Worm (Caenorhabditis elegans) whole organism, young adult: ENCODE results near the gene hsp-6.

Experiments used
- B0035.1 ChIP-seq: sonication (generic microtip); optimal IDR thresholded peaks from 2 replicates; lab custom pipeline; 2016; ENCODE audit warnings: missing genetic modification characterization, mild to moderate bottlenecking, missing compliant biosample characterization, missing genotype, missing genetic modification reagents
- B0336.3 ChIP-seq: fragments of 200-800 bp; sonication (Bioruptor generic); IDR thresholded peaks from 2 replicates; pipeline ENCODE4 v1.3.6; 2022; ENCODE audit warnings: missing genetic modification characterization, missing compliant biosample characterization
- F10E7.11 ChIP-seq: sonication (generic microtip); optimal IDR thresholded peaks from 2 replicates; lab custom pipeline; 2017; ENCODE audit warnings: mild to moderate bottlenecking, missing genetic modification characterization, moderate library complexity, missing compliant biosample characterization
- F55B11.4 ChIP-seq: sonication (generic microtip); optimal IDR thresholded peaks from 2 replicates; lab custom pipeline; 2016; ENCODE audit warnings: missing compliant biosample characterization, missing genetic modification characterization, borderline replicate concordance; ENCODE audit not compliant: insufficient read depth
- ZK185.1 ChIP-seq: sonication (generic microtip); optimal IDR thresholded peaks from 2 replicates; lab custom pipeline; 2016; ENCODE audit warnings: mild to moderate bottlenecking, missing genetic modification characterization, missing compliant biosample characterization; ENCODE audit not compliant: poor library complexity, severe bottlenecking
- aptf-3 ChIP-seq: fragments of 200-800 bp; sonication (Bioruptor generic); IDR thresholded peaks from 2 replicates; pipeline ENCODE4 v1.3.6; 2022; ENCODE audit warnings: missing genetic modification characterization, missing compliant biosample characterization
- atf-7 ChIP-seq: sonication (generic microtip); optimal IDR thresholded peaks from 2 replicates; lab custom pipeline; 2017; ENCODE audit warnings: mild to moderate bottlenecking, missing genetic modification characterization, missing compliant biosample characterization
- attf-5 ChIP-seq: fragments of 200-800 bp; sonication (Bioruptor generic); optimal IDR thresholded peaks from 2 replicates; lab custom pipeline; 2018; ENCODE audit warnings: mild to moderate bottlenecking, missing genetic modification characterization, missing compliant biosample characterization
- cebp-1 ChIP-seq, 2 experiments: fragments of 200-800 bp in 1 of 2; sonication (Bioruptor generic) in 1 of 2; sonication (generic microtip) in 1 of 2; IDR thresholded peaks in 1 of 2; optimal IDR thresholded peaks in 1 of 2; 2 replicates each; pipeline versions ENCODE4 v1.3.6 to Lab custom; 2017 to 2022; ENCODE audit warnings: missing compliant biosample characterization in 2 of 2, missing genetic modification characterization in 2 of 2, mild to moderate bottlenecking in 1 of 2, missing genetic modification reagents in 1 of 2, moderate library complexity in 1 of 2
- ceh-58 ChIP-seq: fragments of 200-800 bp; sonication (Bioruptor generic); IDR thresholded peaks from 2 replicates; pipeline ENCODE4 v1.3.6; 2022; ENCODE audit warnings: missing genetic modification characterization, missing compliant biosample characterization
- ceh-79 ChIP-seq: sonication (generic microtip); optimal IDR thresholded peaks from 2 replicates; lab custom pipeline; 2017; ENCODE audit warnings: mild to moderate bottlenecking, missing genetic modification characterization, missing compliant biosample characterization
- ceh-91 ChIP-seq: fragments of 200-800 bp; sonication (Bioruptor generic); IDR thresholded peaks from 2 replicates; pipeline ENCODE4 v1.3.6; 2022; ENCODE audit warnings: missing genetic modification reagents, missing genetic modification characterization, missing compliant biosample characterization
- die-1 ChIP-seq: sonication (generic microtip); optimal IDR thresholded peaks from 2 replicates; lab custom pipeline; 2016; ENCODE audit warnings: missing genotype, mild to moderate bottlenecking, missing genetic modification characterization, missing compliant biosample characterization
- dpff-1 ChIP-seq: sonication (generic microtip); optimal IDR thresholded peaks from 2 replicates; lab custom pipeline; 2017; ENCODE audit warnings: mild to moderate bottlenecking, missing genetic modification characterization, missing compliant biosample characterization
- dpl-1 ChIP-seq: fragments of 150-350 bp; optimal IDR thresholded peaks from 2 replicates; lab custom pipeline; 2014; ENCODE audit warnings: missing biosample characterization, missing genetic modification reagents, missing genetic modification characterization
- egl-44 ChIP-seq: fragments of 200-800 bp; sonication (Bioruptor generic); IDR thresholded peaks from 2 replicates; pipeline ENCODE4 v1.3.6; 2022; ENCODE audit warnings: missing genetic modification reagents, missing genetic modification characterization, missing compliant biosample characterization
- fkh-3 ChIP-seq: sonication (generic microtip); optimal IDR thresholded peaks from 2 replicates; lab custom pipeline; 2016; ENCODE audit warnings: mild to moderate bottlenecking, missing genetic modification characterization, missing compliant biosample characterization
- hmg-1.2 ChIP-seq: fragments of 200-800 bp; sonication (Bioruptor generic); IDR thresholded peaks from 2 replicates; pipeline ENCODE4 v1.3.6; 2022; ENCODE audit warnings: missing genetic modification reagents, missing genetic modification characterization, missing compliant biosample characterization
- hmg-20 ChIP-seq: fragments of 200-800 bp; sonication (Bioruptor generic); IDR thresholded peaks from 2 replicates; pipeline ENCODE4 v1.3.6; 2022; ENCODE audit warnings: missing genetic modification reagents, missing genetic modification characterization, missing compliant biosample characterization
- hrde-1 ChIP-seq: sonication (generic microtip); optimal IDR thresholded peaks from 2 replicates; lab custom pipeline; 2016; ENCODE audit warnings: missing genetic modification characterization, mild to moderate bottlenecking, missing compliant biosample characterization, moderate library complexity, missing genotype, missing genetic modification reagents, borderline replicate concordance
- lin-35 ChIP-seq, 3 experiments: fragments of 150-350 bp in 2 of 3; sonication (generic microtip) in 1 of 3; optimal IDR thresholded peaks; 2 replicates each; lab custom pipeline; 2014 to 2018; ENCODE audit warnings: missing biosample characterization in 3 of 3, missing genetic modification characterization in 3 of 3, missing genetic modification reagents in 3 of 3
- nfyb-1 ChIP-seq: fragments of 200-800 bp; sonication (Bioruptor generic); IDR thresholded peaks from 2 replicates; pipeline ENCODE4 v1.3.6; 2022; ENCODE audit warnings: missing genetic modification reagents, missing genetic modification characterization, missing compliant biosample characterization
- nhr-80 ChIP-seq: sonication (generic microtip); optimal IDR thresholded peaks from 2 replicates; lab custom pipeline; 2016; ENCODE audit warnings: missing genetic modification characterization, missing compliant biosample characterization
- pbrm-1 ChIP-seq: fragments of 200-800 bp; sonication (Bioruptor generic); IDR thresholded peaks from 2 replicates; pipeline ENCODE4 v1.3.6; 2022; ENCODE audit warnings: missing genetic modification reagents, missing genetic modification characterization, missing compliant biosample characterization
- repo-1 ChIP-seq: sonication (generic microtip); optimal IDR thresholded peaks from 2 replicates; lab custom pipeline; 2017; ENCODE audit warnings: mild to moderate bottlenecking, missing genetic modification characterization, missing compliant biosample characterization
- sea-2 ChIP-seq: fragments of 200-800 bp; sonication (Bioruptor generic); IDR thresholded peaks from 2 replicates; pipeline ENCODE4 v1.3.6; 2022; ENCODE audit warnings: missing genetic modification characterization, missing compliant biosample characterization
- snpc-1.1 ChIP-seq: sonication (generic microtip); optimal IDR thresholded peaks from 2 replicates; lab custom pipeline; 2017; ENCODE audit warnings: missing genetic modification characterization, mild to moderate bottlenecking, missing compliant biosample characterization, antibody characterized with exemption, moderate library complexity, missing genotype, missing genetic modification reagents; ENCODE audit not compliant: insufficient read depth
- snpc-1.3 ChIP-seq: sonication (generic microtip); optimal IDR thresholded peaks from 2 replicates; lab custom pipeline; 2017; ENCODE audit warnings: missing genetic modification characterization, mild to moderate bottlenecking, missing compliant biosample characterization, antibody characterized with exemption, moderate library complexity, missing genotype, missing genetic modification reagents; ENCODE audit not compliant: insufficient read depth
- somi-1 ChIP-seq: fragments of 200-800 bp; sonication (Bioruptor generic); optimal IDR thresholded peaks from 2 replicates; lab custom pipeline; 2018; ENCODE audit warnings: mild to moderate bottlenecking, missing genetic modification characterization, missing compliant biosample characterization
- tbp1 ChIP-seq: fragments of 200-800 bp; sonication (Bioruptor generic); optimal IDR thresholded peaks from 2 replicates; lab custom pipeline; 2018; ENCODE audit warnings: mild to moderate bottlenecking, missing genetic modification characterization, missing compliant biosample characterization
- xnd-1 ChIP-seq: sonication (generic microtip); optimal IDR thresholded peaks from 2 replicates; lab custom pipeline; 2016; ENCODE audit warnings: missing genotype, missing genetic modification reagents, missing genetic modification characterization, missing compliant biosample characterization
- ztf-25 ChIP-seq: fragments of 200-800 bp; sonication (Bioruptor generic); IDR thresholded peaks from 2 replicates; pipeline ENCODE4 v1.3.6; 2022; ENCODE audit warnings: missing genetic modification reagents, missing genetic modification characterization, missing compliant biosample characterization
- ztf-26 ChIP-seq: sonication (generic microtip); optimal IDR thresholded peaks from 2 replicates; lab custom pipeline; 2017; ENCODE audit warnings: missing genetic modification characterization, missing compliant biosample characterization
- ztf-6 ChIP-seq: fragments of 200-800 bp; sonication (Bioruptor generic); IDR thresholded peaks from 2 replicates; pipeline ENCODE4 v1.3.6; 2022; ENCODE audit warnings: missing genetic modification reagents, missing genetic modification characterization, missing compliant biosample characterization

The hsp-6 gene

DNA sequence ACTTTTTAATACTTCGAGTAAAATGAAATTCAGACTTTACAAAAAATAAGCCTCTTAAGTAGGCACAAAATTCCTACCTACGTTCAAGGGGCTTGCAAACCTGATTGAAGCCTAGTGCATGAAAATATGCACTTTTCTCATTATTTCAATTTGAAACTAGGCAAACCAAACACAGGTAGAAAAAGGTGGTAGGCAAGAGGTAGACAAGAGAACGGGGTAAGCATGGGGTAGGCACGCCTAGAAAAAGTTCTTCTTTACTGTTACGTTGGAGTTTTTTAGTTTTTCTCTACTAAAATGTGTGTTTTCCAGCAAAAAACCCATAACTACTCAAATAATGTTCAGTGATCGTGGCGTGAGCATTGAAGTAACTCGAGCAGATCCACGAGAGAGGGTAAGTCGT lies 24.6 kb upstream of the hsp-6 start, which contains the start of gene nex-4:
nex-4 (plus strand) TSS at position 301 of the 400 bp plus-strand sequence.
- TF ChIP-seq hrde-1 (tag; lab: Kevin White, UChicago), result no peak
- TF ChIP-seq attf-5 (GFP tag; lab: Kevin White, UChicago), result no peak
- TF ChIP-seq egl-44 (GFP tag; lab: Robert Waterston, UW), result no peak
- TF ChIP-seq xnd-1 (tag; lab: Kevin White, UChicago), result no peak
- TF ChIP-seq ZK185.1, result no peak
- TF ChIP-seq dpl-1, result no peak
- no peak for TF ChIP-seq snpc-1.3
- no peak for TF ChIP-seq repo-1 (tag; lab: Kevin White, UChicago)
- TF ChIP-seq ceh-79, result no peak

- TF ChIP-seq fkh-3 (tag; lab: Kevin White, UChicago), result no peak
- TF ChIP-seq atf-7 (tag; lab: Kevin White, UChicago), result no peak
- no peak for TF ChIP-seq nhr-80 (tag; lab: Kevin White, UChicago)
- no peak for TF ChIP-seq aptf-3 (GFP tag; lab: Robert Waterston, UW)
- TF ChIP-seq ceh-58 (GFP tag; lab: Robert Waterston, UW), result no peak
- TF ChIP-seq hmg-1.2 (GFP tag; lab: Robert Waterston, UW), result no peak
- no peak for TF ChIP-seq dpff-1 (tag; lab: Kevin White, UChicago)
- TF ChIP-seq somi-1 (GFP tag; lab: Kevin White, UChicago), result no peak
- TF ChIP-seq snpc-1.1 (tag; lab: Kevin White, UChicago), result no peak
- TF ChIP-seq hmg-20 (GFP tag; lab: Robert Waterston, UW), result no peak
- no peak for TF ChIP-seq ceh-91
- no peak for TF ChIP-seq sea-2
- no peak for TF ChIP-seq tbp1
- no peak for TF ChIP-seq F55B11.4 (tag; lab: Kevin White, UChicago)
- TF ChIP-seq xnd-1 (tag; lab: Kevin White, UChicago), result no peak
- TF ChIP-seq ztf-6 (GFP tag; lab: Robert Waterston, UW), result no peak
- no peak for TF ChIP-seq ztf-25 (GFP tag; lab: Robert Waterston, UW)
- TF ChIP-seq die-1 (tag; lab: Kevin White, UChicago), result no peak
Measured at ce11 chrV:4850446-4850845, 23.9 kb upstream of the hsp-6 start.

- TF ChIP-seq cebp-1 (GFP tag; IDR thresholded peaks at IDR 0.05; lab: Robert Waterston, UW) (no peak), cebp-1 (tag; optimal IDR thresholded peaks at IDR 0.05; lab: Kevin White, UChicago) (peak; percentile 41), B0035.1 (tag; lab: Kevin White, UChicago) (no peak), nhr-80 (tag; lab: Kevin White, UChicago) (peak; percentile 11), ztf-26 (tag; lab: Kevin White, UChicago) (no peak), nfyb-1 (peak; percentile 29), F55B11.4 (tag; lab: Kevin White, UChicago) (no peak), pbrm-1 (GFP tag; lab: Robert Waterston, UW) (0 out of 2 replicates have a peak, but pooled peaks have one; percentile 37), F10E7.11 (tag; lab: Kevin White, UChicago) (no peak), attf-5 (GFP tag; lab: Kevin White, UChicago) (peak; percentile 1), hmg-1.2 (GFP tag; lab: Robert Waterston, UW) (peak; percentile 84), lin-35 (GFP tag; optimal IDR thresholded peaks at IDR 0.05; lab: Kevin White, UChicago) (peak in 1 of 3 experiments; percentile 8), B0336.3 (0 out of 2 replicates have a peak, but pooled peaks have one; percentile 22)
Measured at ce11 chrV:4847424-4847823, 20.9 kb upstream of the hsp-6 start, which contains the start of gene abhd-5.1. Gene abhd-5.1, plus strand, starts transcription at chrV:4847653.
